Worm (Caenorhabditis elegans) whole organism, L3 larva: Measurements from ENCODE around the gene srx-16.

ENCODE experiments used
- ama-1 ChIP-seq: fragments of 150-350 bp; optimal IDR thresholded peaks from 2 replicates; lab custom pipeline; 2018
- ceh-16 ChIP-seq: sonication (generic microtip); optimal IDR thresholded peaks from 2 replicates; lab custom pipeline; 2017; ENCODE audit warnings: missing biosample characterization, missing genetic modification characterization
- elt-3 ChIP-seq, 3 experiments: fragments of 150-350 bp in 1 of 3; sonication (generic microtip) in 2 of 3; optimal IDR thresholded peaks; 2 replicates in 2 of 3; 4 replicates in 1 of 3; lab custom pipeline; 2014 to 2017; ENCODE audit warnings: missing biosample characterization in 3 of 3, missing genetic modification characterization in 3 of 3
- nhr-76 ChIP-seq: fragments of 150-350 bp; sonication (generic microtip); optimal IDR thresholded peaks from 5 replicates; lab custom pipeline; 2014; ENCODE audit warnings: missing biosample characterization, missing genetic modification characterization
- unc-62 ChIP-seq: fragments of 150-350 bp; sonication (generic microtip); optimal IDR thresholded peaks from 4 replicates; lab custom pipeline; 2014; ENCODE audit warnings: missing biosample characterization, missing genetic modification reagents, missing genetic modification characterization

- TF ChIP-seq elt-3 (tag; optimal IDR thresholded peaks at IDR 0.05; lab: Kevin White, UChicago) = no peak
- no peak for TF ChIP-seq nhr-76
- no peak for TF ChIP-seq ama-1 (lab: Kevin White, UChicago)
- TF ChIP-seq unc-62 (GFP tag; lab: Kevin White, UChicago) = no peak
- no peak for TF ChIP-seq ceh-16 (tag; lab: Kevin White, UChicago)
Measured at ce11 chrV:6989626-6990138, 13.5 kb downstream of the srx-16 start, which contains the start of gene nhr-140.
